Worm (Caenorhabditis elegans) whole organism, late embryonic: ENCODE data around the gene ogr-2.

Experiments
- Y22D7AL.16 ChIP-seq: sonication (generic microtip); optimal IDR thresholded peaks from 2 replicates; lab custom pipeline; 2016; ENCODE audit warnings: missing genetic modification characterization, missing compliant biosample characterization
- ahr-1 ChIP-seq: sonication (generic microtip); optimal IDR thresholded peaks from 2 replicates; lab custom pipeline; 2016; ENCODE audit warnings: missing genetic modification characterization, missing compliant biosample characterization
- ama-1 ChIP-seq: fragments of 150-350 bp; optimal IDR thresholded peaks from 2 replicates; lab custom pipeline; 2014
- ceh-18 ChIP-seq: sonication (generic microtip); optimal IDR thresholded peaks from 2 replicates; lab custom pipeline; 2016; ENCODE audit warnings: missing genetic modification characterization, missing compliant biosample characterization
- ceh-19 ChIP-seq: fragments of 200-800 bp; sonication (Bioruptor generic); optimal IDR thresholded peaks from 2 replicates; lab custom pipeline; 2018; ENCODE audit warnings: mild to moderate bottlenecking, missing genetic modification characterization, missing compliant biosample characterization
- ceh-24 ChIP-seq: sonication (generic microtip); optimal IDR thresholded peaks from 2 replicates; lab custom pipeline; 2016; ENCODE audit warnings: mild to moderate bottlenecking, missing genetic modification characterization, missing compliant biosample characterization
- fax-1 ChIP-seq: sonication (generic microtip); optimal IDR thresholded peaks from 2 replicates; lab custom pipeline; 2016; ENCODE audit warnings: missing genotype, missing genetic modification characterization, missing compliant biosample characterization
- fkh-10 ChIP-seq: fragments of 150-350 bp; optimal IDR thresholded peaks from 2 replicates; lab custom pipeline; 2014; ENCODE audit warnings: missing biosample characterization, missing genetic modification reagents, missing genetic modification characterization
- lin-11 ChIP-seq: fragments of 200-800 bp; sonication (Bioruptor generic); optimal IDR thresholded peaks from 2 replicates; lab custom pipeline; 2018; ENCODE audit warnings: mild to moderate bottlenecking, missing genetic modification characterization, missing compliant biosample characterization
- nhr-232 ChIP-seq: sonication (generic microtip); optimal IDR thresholded peaks from 2 replicates; lab custom pipeline; 2016; ENCODE audit warnings: missing genetic modification characterization, missing compliant biosample characterization
- pqm-1 ChIP-seq: sonication (generic microtip); optimal IDR thresholded peaks from 2 replicates; lab custom pipeline; 2016; ENCODE audit warnings: missing genetic modification characterization, missing compliant biosample characterization
- ref-2 ChIP-seq: sonication (generic microtip); optimal IDR thresholded peaks from 2 replicates; lab custom pipeline; 2016; ENCODE audit warnings: missing genetic modification characterization, missing compliant biosample characterization

DNA sequence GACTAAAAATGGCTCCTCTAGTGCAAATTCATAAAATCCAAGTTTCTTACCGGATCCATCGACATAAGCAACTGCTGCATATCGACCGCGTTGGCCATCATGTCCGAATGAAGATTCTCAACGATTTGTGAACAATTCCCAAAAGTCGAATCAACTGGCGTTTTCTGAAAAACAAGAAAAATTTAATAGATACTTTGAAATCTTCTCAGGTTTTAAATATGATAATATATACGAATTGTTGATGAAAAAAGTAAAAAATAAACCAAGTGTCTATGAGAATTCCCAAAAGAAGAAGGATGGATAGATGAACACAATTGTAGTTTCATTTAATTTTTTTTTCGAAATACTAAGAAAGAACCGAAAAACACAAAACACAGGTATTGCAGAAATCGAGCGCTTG lies 26.9 kb downstream of the ogr-2 start, which contains the start of gene die-1:
- TF ChIP-seq ceh-19 (no peak), ahr-1 (no peak), ceh-18 (tag; lab: Kevin White, UChicago) (no peak), ama-1 (lab: Kevin White, UChicago) (no peak), Y22D7AL.16 (tag; lab: Kevin White, UChicago) (no peak), fax-1 (no peak), fkh-10 (GFP tag; lab: Kevin White, UChicago) (no peak), ref-2 (no peak), ceh-24 (tag; lab: Kevin White, UChicago) (no peak), lin-11 (tag; lab: Kevin White, UChicago) (no peak), pqm-1 (tag; lab: Kevin White, UChicago) (no peak), nhr-232 (tag; lab: Kevin White, UChicago) (no peak)
